Fruit fly (Drosophila melanogaster) whole organism: ENCODE results near the gene bol.

Experiments used
- CG8478 ChIP-seq: fragments of >200 bp; optimal IDR thresholded peaks from 2 replicates; lab custom pipeline; 2018; ENCODE audit warnings: inconsistent platforms
- EcR ChIP-seq, 2 experiments: fragments of >200 bp; optimal IDR thresholded peaks; 2 replicates each; lab custom pipeline; 2017; ENCODE audit warnings: missing biosample characterization in 2 of 2, missing genetic modification characterization in 2 of 2, missing genetic modification reagents in 2 of 2
- pan ChIP-seq: fragments of >200 bp; optimal IDR thresholded peaks from 2 replicates; lab custom pipeline; 2017
- psq ChIP-seq: fragments of >200 bp; optimal IDR thresholded peaks from 2 replicates; lab custom pipeline; 2017
- usp ChIP-seq: fragments of >200 bp; optimal IDR thresholded peaks from 2 replicates; lab custom pipeline; 2017; ENCODE audit warnings: missing biosample characterization, missing genetic modification characterization, mixed read lengths

DNA sequence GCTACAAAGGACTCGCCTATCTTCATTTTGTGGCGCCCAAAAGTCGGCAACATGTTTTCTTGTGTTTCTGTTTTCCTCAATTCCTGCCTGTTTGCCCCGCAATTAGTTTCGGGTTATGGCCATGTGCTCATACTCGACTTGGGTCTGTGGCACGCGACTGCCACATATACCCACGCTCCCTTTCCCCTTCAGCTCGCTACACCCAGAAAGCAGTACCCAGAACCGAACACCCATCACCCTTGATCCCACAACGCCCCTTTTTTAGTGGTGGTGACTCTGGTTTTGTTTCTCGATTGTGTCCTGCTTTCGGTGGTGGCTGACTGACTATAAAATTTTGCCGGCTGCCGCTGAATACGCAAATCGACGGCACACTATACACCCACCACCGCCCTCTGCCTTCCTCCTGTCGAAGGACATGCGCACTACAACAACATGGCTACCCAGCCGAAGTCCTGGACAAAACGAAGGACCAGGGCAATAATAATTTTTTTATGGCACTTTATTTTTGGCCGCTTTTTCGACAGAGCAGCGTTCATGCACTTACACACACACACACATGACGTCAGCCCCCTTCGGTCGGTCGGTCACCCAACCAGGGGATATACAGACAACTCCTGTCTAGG lies 83.6 kb downstream of the bol start:
- TF ChIP-seq EcR (GFP tag; optimal IDR thresholded peaks at IDR 0.05; lab: Kevin White, UChicago) (no peak), pan (lab: Kevin White, UChicago) (no peak), psq (lab: Kevin White, UChicago) (no peak), CG8478 (lab: Kevin White, UChicago) (no peak), usp (GFP tag; lab: Kevin White, UChicago) (no peak)
